Worm (Caenorhabditis elegans) whole organism, dauer: ENCODE results near the gene T05C7.7.
"Not testable (repeated sequence)": the region's sequence is repeated elsewhere in the genome, so short reads cannot be mapped to it uniquely, and the experiment has no call there.

ENCODE experiments used
- unc-62 ChIP-seq: sonication (generic microtip); optimal IDR thresholded peaks from 2 replicates; lab custom pipeline; 2017; ENCODE audit warnings: missing biosample characterization, missing genetic modification reagents, missing genetic modification characterization

T05C7.7 gene

ce11 chrIV:61448-61847 is at the start of gene T05C7.7:
Gene T05C7.7, plus strand, starts transcription at chrIV:61748.
- not testable (repeated sequence) for TF ChIP-seq unc-62 (GFP tag; lab: Kevin White, UChicago)

- TF ChIP-seq unc-62 (GFP tag; lab: Kevin White, UChicago), result no peak
Measured at ce11 chrIV:48780-49179, 12.8 kb upstream of the T05C7.7 start, which contains the start of gene frm-5.1. Gene frm-5.1, minus strand, starts transcription at chrIV:48880.

- TF ChIP-seq unc-62 (GFP tag; lab: Kevin White, UChicago), result no peak
Measured at ce11 chrIV:51219-51618, 10.3 kb upstream of the T05C7.7 start.

- TF ChIP-seq unc-62 (GFP tag; lab: Kevin White, UChicago), result no peak
Measured at ce11 chrIV:53539-53938, 8.0 kb upstream of the T05C7.7 start, which contains the start of gene T05C7.4. Gene T05C7.4, minus strand, starts transcription at chrIV:53639.

- TF ChIP-seq unc-62 (GFP tag; lab: Kevin White, UChicago), result no peak
Measured at ce11 chrIV:58818-59217, 2.7 kb upstream of the T05C7.7 start, which contains the start of gene T05C7.5. Gene T05C7.5, minus strand, starts transcription at chrIV:58918.

- no peak for TF ChIP-seq unc-62 (GFP tag; lab: Kevin White, UChicago)
Measured at ce11 chrIV:71266-71665, 9.7 kb downstream of the T05C7.7 start.

- no peak for TF ChIP-seq unc-62 (GFP tag; lab: Kevin White, UChicago)
Measured at ce11 chrIV:73175-73574, 11.6 kb downstream of the T05C7.7 start.

ce11 chrIV:76070-76469 is 14.5 kb downstream of the T05C7.7 start, which contains the start of gene T05C7.8:
Gene T05C7.8, plus strand, starts transcription at chrIV:76370.
- TF ChIP-seq unc-62 (GFP tag; lab: Kevin White, UChicago), result no peak

- TF ChIP-seq unc-62 (GFP tag; lab: Kevin White, UChicago), result no peak
Measured at ce11 chrIV:77421-77820, 15.9 kb downstream of the T05C7.7 start.

- TF ChIP-seq unc-62 (GFP tag; lab: Kevin White, UChicago), result no peak
Measured at ce11 chrIV:78206-78605, 16.7 kb downstream of the T05C7.7 start.

- no peak for TF ChIP-seq unc-62 (GFP tag; lab: Kevin White, UChicago)
Measured at ce11 chrIV:79205-79604, 17.7 kb downstream of the T05C7.7 start, which contains the start of gene T05C7.9. Gene T05C7.9, plus strand, starts transcription at chrIV:79276.

ce11 chrIV:80943-81342 is 19.4 kb downstream of the T05C7.7 start:
- no peak for TF ChIP-seq unc-62 (GFP tag; lab: Kevin White, UChicago)

- no peak for TF ChIP-seq unc-62 (GFP tag; lab: Kevin White, UChicago)
Measured at ce11 chrIV:81428-81827, 19.9 kb downstream of the T05C7.7 start.

ce11 chrIV:82309-82708 is 20.8 kb downstream of the T05C7.7 start:
- TF ChIP-seq unc-62 (GFP tag; lab: Kevin White, UChicago), result no peak

ce11 chrIV:86744-87143 is 25.2 kb downstream of the T05C7.7 start:
- no peak for TF ChIP-seq unc-62 (GFP tag; lab: Kevin White, UChicago)

ce11 chrIV:89991-90390 is 28.4 kb downstream of the T05C7.7 start, which contains the start of gene scl-23:
Gene scl-23, minus strand, starts transcription at chrIV:90091.
- no peak for TF ChIP-seq unc-62 (GFP tag; lab: Kevin White, UChicago)

ce11 chrIV:91680-92079 is 30.1 kb downstream of the T05C7.7 start, which contains the start of gene tpa-1:
Gene tpa-1, plus strand, starts transcription at chrIV:91980.
- TF ChIP-seq unc-62 (GFP tag; lab: Kevin White, UChicago), result no peak

ce11 chrIV:97681-98080 is 36.1 kb downstream of the T05C7.7 start:
- TF ChIP-seq unc-62 (GFP tag; lab: Kevin White, UChicago), result no peak
